Worm (Caenorhabditis elegans) whole organism, young adult: ENCODE data around the gene fbxa-60.
A peak's percentile ranks its signal among the peaks of the same experiment; 100 is the strongest.

ENCODE experiments used
- B0035.1 ChIP-seq: sonication (generic microtip); optimal IDR thresholded peaks from 2 replicates; lab custom pipeline; 2016; ENCODE audit warnings: missing genetic modification characterization, mild to moderate bottlenecking, missing compliant biosample characterization, missing genotype, missing genetic modification reagents
- B0261.1 ChIP-seq: sonication (generic microtip); optimal IDR thresholded peaks from 2 replicates; lab custom pipeline; 2016; ENCODE audit warnings: mild to moderate bottlenecking, missing genetic modification characterization, moderate library complexity, missing compliant biosample characterization
- D2030.7 ChIP-seq: fragments of 200-800 bp; sonication (Bioruptor generic); IDR thresholded peaks from 2 replicates; pipeline ENCODE4 v1.3.6; 2022; ENCODE audit warnings: missing genetic modification reagents, missing genetic modification characterization, missing compliant biosample characterization
- F22D6.2 ChIP-seq: sonication (generic microtip); optimal IDR thresholded peaks from 2 replicates; lab custom pipeline; 2016; ENCODE audit warnings: mild to moderate bottlenecking, missing genetic modification characterization, missing compliant biosample characterization
- F57A8.1 ChIP-seq: fragments of 200-800 bp; sonication (Bioruptor generic); optimal IDR thresholded peaks from 2 replicates; lab custom pipeline; 2018; ENCODE audit warnings: mild to moderate bottlenecking, missing genetic modification characterization, moderate library complexity, missing compliant biosample characterization
- F57C9.4 ChIP-seq: sonication (generic microtip); optimal IDR thresholded peaks from 2 replicates; lab custom pipeline; 2017; ENCODE audit warnings: mild to moderate bottlenecking, missing genetic modification characterization, missing compliant biosample characterization
- K11D2.4 ChIP-seq: fragments of 200-800 bp; sonication (Bioruptor generic); IDR thresholded peaks from 2 replicates; pipeline ENCODE4 v1.3.6; 2022; ENCODE audit warnings: missing genetic modification reagents, missing genetic modification characterization, missing compliant biosample characterization
- K12H6.12 ChIP-seq: fragments of 200-800 bp; sonication (Bioruptor generic); optimal IDR thresholded peaks from 2 replicates; lab custom pipeline; 2018; ENCODE audit warnings: mild to moderate bottlenecking, missing genetic modification characterization, missing compliant biosample characterization
- Y95B8A.8 ChIP-seq: fragments of 200-800 bp; sonication (Bioruptor generic); IDR thresholded peaks from 2 replicates; pipeline ENCODE4 v1.3.6; 2022; ENCODE audit warnings: missing genetic modification reagents, missing genetic modification characterization, missing compliant biosample characterization
- aptf-3 ChIP-seq: fragments of 200-800 bp; sonication (Bioruptor generic); IDR thresholded peaks from 2 replicates; pipeline ENCODE4 v1.3.6; 2022; ENCODE audit warnings: missing genetic modification characterization, missing compliant biosample characterization
- athp-1 ChIP-seq: sonication (generic microtip); optimal IDR thresholded peaks from 2 replicates; lab custom pipeline; 2017; ENCODE audit warnings: mild to moderate bottlenecking, missing genetic modification characterization, missing compliant biosample characterization
- attf-3 ChIP-seq: fragments of 200-800 bp; sonication (Bioruptor generic); conservative IDR thresholded peaks from 2 replicates; pipeline ENCODE4 v1.3.6; 2022; ENCODE audit warnings: missing genetic modification reagents, missing genetic modification characterization, missing compliant biosample characterization
- attf-5 ChIP-seq: fragments of 200-800 bp; sonication (Bioruptor generic); optimal IDR thresholded peaks from 2 replicates; lab custom pipeline; 2018; ENCODE audit warnings: mild to moderate bottlenecking, missing genetic modification characterization, missing compliant biosample characterization
- cebp-1 ChIP-seq, 2 experiments: fragments of 200-800 bp in 1 of 2; sonication (Bioruptor generic) in 1 of 2; sonication (generic microtip) in 1 of 2; IDR thresholded peaks in 1 of 2; optimal IDR thresholded peaks in 1 of 2; 2 replicates each; pipeline versions ENCODE4 v1.3.6 to Lab custom; 2017 to 2022; ENCODE audit warnings: missing compliant biosample characterization in 2 of 2, missing genetic modification characterization in 2 of 2, mild to moderate bottlenecking in 1 of 2, missing genetic modification reagents in 1 of 2, moderate library complexity in 1 of 2
- ceh-100 ChIP-seq: fragments of 200-800 bp; sonication (Bioruptor generic); IDR thresholded peaks from 2 replicates; pipeline ENCODE4 v1.3.6; 2022; ENCODE audit warnings: missing genetic modification reagents, missing genetic modification characterization, missing compliant biosample characterization
- dpl-1 ChIP-seq: fragments of 150-350 bp; optimal IDR thresholded peaks from 2 replicates; lab custom pipeline; 2014; ENCODE audit warnings: missing biosample characterization, missing genetic modification reagents, missing genetic modification characterization
- efl-1 ChIP-seq: fragments of 150-350 bp; optimal IDR thresholded peaks from 2 replicates; lab custom pipeline; 2014; ENCODE audit warnings: missing biosample characterization, missing genetic modification reagents, missing genetic modification characterization
- ekl-4 ChIP-seq: fragments of 200-800 bp; sonication (Bioruptor generic); IDR thresholded peaks from 2 replicates; pipeline ENCODE4 v1.3.6; 2022; ENCODE audit warnings: missing genetic modification reagents, missing genetic modification characterization, missing compliant biosample characterization
- him-1 ChIP-seq: sonication (generic microtip); optimal IDR thresholded peaks from 2 replicates; lab custom pipeline; 2016; ENCODE audit warnings: missing genotype, missing genetic modification reagents, missing genetic modification characterization, missing compliant biosample characterization
- hlh-26 ChIP-seq: fragments of 200-800 bp; sonication (Bioruptor generic); conservative IDR thresholded peaks from 2 replicates; pipeline ENCODE4 v1.3.6; 2022; ENCODE audit warnings: missing genetic modification reagents, missing genetic modification characterization, missing compliant biosample characterization
- hmg-1.2 ChIP-seq: fragments of 200-800 bp; sonication (Bioruptor generic); IDR thresholded peaks from 2 replicates; pipeline ENCODE4 v1.3.6; 2022; ENCODE audit warnings: missing genetic modification reagents, missing genetic modification characterization, missing compliant biosample characterization
- hmg-20 ChIP-seq: fragments of 200-800 bp; sonication (Bioruptor generic); IDR thresholded peaks from 2 replicates; pipeline ENCODE4 v1.3.6; 2022; ENCODE audit warnings: missing genetic modification reagents, missing genetic modification characterization, missing compliant biosample characterization
- lin-26 ChIP-seq: fragments of 200-800 bp; sonication (Bioruptor generic); IDR thresholded peaks from 2 replicates; pipeline ENCODE4 v1.3.6; 2022; ENCODE audit warnings: missing genetic modification reagents, missing genetic modification characterization, missing compliant biosample characterization
- lin-35 ChIP-seq, 3 experiments: fragments of 150-350 bp in 2 of 3; sonication (generic microtip) in 1 of 3; optimal IDR thresholded peaks; 2 replicates each; lab custom pipeline; 2014 to 2018; ENCODE audit warnings: missing biosample characterization in 3 of 3, missing genetic modification characterization in 3 of 3, missing genetic modification reagents in 3 of 3
- lin-40 ChIP-seq: sonication (generic microtip); optimal IDR thresholded peaks from 2 replicates; lab custom pipeline; 2016; ENCODE audit warnings: missing genetic modification characterization, mild to moderate bottlenecking, missing compliant biosample characterization, missing genotype, missing genetic modification reagents
- lin-54 ChIP-seq: fragments of 200-800 bp; sonication (Bioruptor generic); optimal IDR thresholded peaks from 2 replicates; lab custom pipeline; 2018; ENCODE audit warnings: mild to moderate bottlenecking, missing genetic modification characterization, missing compliant biosample characterization
- madf-3 ChIP-seq: fragments of 200-800 bp; sonication (Bioruptor generic); IDR thresholded peaks from 2 replicates; pipeline ENCODE4 v1.3.6; 2022; ENCODE audit warnings: missing genetic modification reagents, missing genetic modification characterization, missing compliant biosample characterization
- madf-6 ChIP-seq: fragments of 200-800 bp; sonication (Bioruptor generic); IDR thresholded peaks from 2 replicates; pipeline ENCODE4 v1.3.6; 2022; ENCODE audit warnings: missing genetic modification reagents, missing genetic modification characterization, missing compliant biosample characterization
- mcd-1 ChIP-seq: fragments of 200-800 bp; sonication (Bioruptor generic); IDR thresholded peaks from 2 replicates; pipeline ENCODE4 v1.3.6; 2022; ENCODE audit warnings: missing genetic modification reagents, missing genetic modification characterization, missing compliant biosample characterization
- mel-28 ChIP-seq: sonication (generic microtip); optimal IDR thresholded peaks from 2 replicates; lab custom pipeline; 2016; ENCODE audit warnings: borderline replicate concordance, mild to moderate bottlenecking, missing genetic modification characterization, missing compliant biosample characterization
- nfya-2 ChIP-seq: fragments of 200-800 bp; sonication (Bioruptor generic); IDR thresholded peaks from 2 replicates; pipeline ENCODE4 v1.3.6; 2022; ENCODE audit warnings: missing genetic modification reagents, missing genetic modification characterization, missing compliant biosample characterization
- nhr-80 ChIP-seq: sonication (generic microtip); optimal IDR thresholded peaks from 2 replicates; lab custom pipeline; 2016; ENCODE audit warnings: missing genetic modification characterization, missing compliant biosample characterization
- sptf-2 ChIP-seq: fragments of 200-800 bp; sonication (Bioruptor generic); optimal IDR thresholded peaks from 2 replicates; lab custom pipeline; 2018; ENCODE audit warnings: mild to moderate bottlenecking, missing genetic modification characterization, missing compliant biosample characterization
- unc-62 ChIP-seq: fragments of 150-350 bp; optimal IDR thresholded peaks from 2 replicates; lab custom pipeline; 2014; ENCODE audit warnings: missing biosample characterization, missing genetic modification reagents, missing genetic modification characterization
- ztf-25 ChIP-seq: fragments of 200-800 bp; sonication (Bioruptor generic); IDR thresholded peaks from 2 replicates; pipeline ENCODE4 v1.3.6; 2022; ENCODE audit warnings: missing genetic modification reagents, missing genetic modification characterization, missing compliant biosample characterization
- ztf-26 ChIP-seq: sonication (generic microtip); optimal IDR thresholded peaks from 2 replicates; lab custom pipeline; 2017; ENCODE audit warnings: missing genetic modification characterization, missing compliant biosample characterization
- ztf-6 ChIP-seq: fragments of 200-800 bp; sonication (Bioruptor generic); IDR thresholded peaks from 2 replicates; pipeline ENCODE4 v1.3.6; 2022; ENCODE audit warnings: missing genetic modification reagents, missing genetic modification characterization, missing compliant biosample characterization

Gene fbxa-60

ce11 chrIII:907990-908389 is 38.1 kb downstream of the fbxa-60 start:
- TF ChIP-seq hmg-1.2 (peak; percentile 16; the same call in 1 of the 2 replicates), cebp-1 (GFP tag; IDR thresholded peaks at IDR 0.05; lab: Robert Waterston, UW) (no peak), cebp-1 (tag; optimal IDR thresholded peaks at IDR 0.05; lab: Kevin White, UChicago) (peak; percentile 2), ztf-25 (GFP tag; lab: Robert Waterston, UW) (no peak)

- TF ChIP-seq B0261.1 (tag; lab: Kevin White, UChicago) (no peak), ztf-6 (no peak), K12H6.12 (no peak)
These were observed 38.8 kb downstream of the fbxa-60 start, which contains the start of gene F23H11.4 for ce11 chrIII:907311-907710. Gene F23H11.4 (minus strand): TSS chrIII:907539.

- no peak for TF ChIP-seq F22D6.2 (tag; lab: Kevin White, UChicago)
- TF ChIP-seq him-1 (tag; lab: Kevin White, UChicago) = peak; percentile 25
- no peak for TF ChIP-seq lin-26 (GFP tag; lab: Robert Waterston, UW)
- TF ChIP-seq Y95B8A.8 (GFP tag; lab: Robert Waterston, UW) = no peak
- peak; percentile 57 for TF ChIP-seq efl-1 (GFP tag; lab: Kevin White, UChicago)
- TF ChIP-seq lin-35 (GFP tag; optimal IDR thresholded peaks at IDR 0.05; lab: Kevin White, UChicago) = peak in 1 of 3 experiments; percentile 39
- TF ChIP-seq dpl-1 (GFP tag; lab: Kevin White, UChicago) = peak; percentile 47
- TF ChIP-seq ztf-26 (tag; lab: Kevin White, UChicago) = peak; percentile 21
- peak; percentile 25 for TF ChIP-seq lin-40 (tag; lab: Kevin White, UChicago)
- no peak for TF ChIP-seq attf-5 (GFP tag; lab: Kevin White, UChicago)
- TF ChIP-seq aptf-3 = no peak
- TF ChIP-seq B0035.1 (tag; lab: Kevin White, UChicago) = no peak
- TF ChIP-seq mel-28 (tag; lab: Kevin White, UChicago) = no peak
- TF ChIP-seq K11D2.4 (GFP tag; lab: Robert Waterston, UW) = no peak
- TF ChIP-seq hlh-26 (GFP tag; lab: Robert Waterston, UW) = no peak
- no peak for TF ChIP-seq F57C9.4 (tag; lab: Kevin White, UChicago)
- TF ChIP-seq unc-62 (GFP tag; lab: Kevin White, UChicago) = no peak
- peak; percentile 85 for TF ChIP-seq mcd-1 (GFP tag; lab: Robert Waterston, UW)
- TF ChIP-seq hmg-1.2 = 0 out of 2 replicates have a peak, but pooled peaks have one; percentile 8
- TF ChIP-seq nhr-80 (tag; lab: Kevin White, UChicago) = peak; percentile 54
- peak; percentile 19 for TF ChIP-seq athp-1 (tag; lab: Kevin White, UChicago)
- TF ChIP-seq ztf-25 (GFP tag; lab: Robert Waterston, UW) = no peak
- peak; percentile 11; the same call in 1 of the 2 replicates for TF ChIP-seq D2030.7 (GFP tag; lab: Robert Waterston, UW)
- TF ChIP-seq lin-54 (GFP tag; lab: Kevin White, UChicago) = peak; percentile 41
- TF ChIP-seq attf-3 = 0 out of 2 replicates have a peak, but pooled peaks have one; percentile 8
- TF ChIP-seq hmg-20 = no peak
- peak; percentile 35; the same call in 1 of the 2 replicates for TF ChIP-seq madf-6
These were observed 44.4 kb downstream of the fbxa-60 start for ce11 chrIII:901600-902250.

ce11 chrIII:901148-901547 is 45.0 kb downstream of the fbxa-60 start, which contains the start of gene sucl-2:
Gene sucl-2 (minus strand): TSS chrIII:901412.
- peak; percentile 68; the same call in 1 of the 2 replicates for TF ChIP-seq madf-3
- 0 out of 2 replicates have a peak, but pooled peaks have one; percentile 9 for TF ChIP-seq ceh-100 (GFP tag; lab: Robert Waterston, UW)
- peak; percentile 33; the same call in 1 of the 2 replicates for TF ChIP-seq ekl-4 (GFP tag; lab: Robert Waterston, UW)
- no peak for TF ChIP-seq sptf-2
- no peak for TF ChIP-seq nfya-2 (GFP tag; lab: Robert Waterston, UW)
- 0 out of 2 replicates have a peak, but pooled peaks have one; percentile 8 for TF ChIP-seq hmg-1.2
- TF ChIP-seq F57A8.1 (GFP tag; lab: Kevin White, UChicago) = no peak
